Worm (Caenorhabditis elegans) whole organism, young adult: ENCODE results near the gene gem-1.

Experiments used
- C17E4.6 ChIP-seq: fragments of 200-800 bp; sonication (Bioruptor generic); IDR thresholded peaks from 2 replicates; pipeline ENCODE4 v1.3.6; 2022; ENCODE audit warnings: missing genetic modification reagents, missing genetic modification characterization, missing compliant biosample characterization
- cebp-1 ChIP-seq, 2 experiments: fragments of 200-800 bp in 1 of 2; sonication (Bioruptor generic) in 1 of 2; sonication (generic microtip) in 1 of 2; IDR thresholded peaks in 1 of 2; optimal IDR thresholded peaks in 1 of 2; 2 replicates each; pipeline versions ENCODE4 v1.3.6 to Lab custom; 2017 to 2022; ENCODE audit warnings: missing compliant biosample characterization in 2 of 2, missing genetic modification characterization in 2 of 2, mild to moderate bottlenecking in 1 of 2, missing genetic modification reagents in 1 of 2, moderate library complexity in 1 of 2

- TF ChIP-seq cebp-1 (GFP tag; IDR thresholded peaks at IDR 0.05; lab: Robert Waterston, UW) (no peak), cebp-1 (tag; optimal IDR thresholded peaks at IDR 0.05; lab: Kevin White, UChicago) (no peak), C17E4.6 (GFP tag; lab: Robert Waterston, UW) (no peak)
Observed at ce11 chrX:13414974-13415373, 38.2 kb upstream of the gem-1 start.
